Worm (Caenorhabditis elegans): Measurements from ENCODE around the gene srh-301.

Gene srh-301

DNA sequence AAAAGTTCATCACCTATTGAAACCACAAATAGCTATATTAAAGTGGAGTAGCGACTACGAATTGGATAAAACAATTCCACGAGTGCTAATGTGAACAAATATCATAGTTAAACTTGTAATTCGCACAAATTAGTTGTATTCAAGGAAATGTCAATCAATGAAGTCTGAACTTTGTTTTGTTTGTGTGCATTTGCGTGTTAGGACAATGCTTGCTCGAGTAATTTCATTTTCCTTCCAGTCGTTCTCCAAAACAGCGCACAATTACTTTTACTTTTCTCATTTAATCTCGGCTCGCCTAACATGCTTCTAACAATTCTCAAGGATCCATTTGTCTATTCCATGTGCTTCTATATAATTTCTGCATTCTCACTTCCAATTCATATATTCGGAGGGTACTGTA, at the start of gene srh-301:
srh-301 (plus strand) TSS at position 301 of the 400 bp plus-strand sequence.
- TF ChIP-seq tbx-8 (GFP tag; optimal IDR thresholded peaks at IDR 0.05) (no peak), lin-13 (tag; optimal IDR thresholded peaks at IDR 0.05) (no peak)

DNA sequence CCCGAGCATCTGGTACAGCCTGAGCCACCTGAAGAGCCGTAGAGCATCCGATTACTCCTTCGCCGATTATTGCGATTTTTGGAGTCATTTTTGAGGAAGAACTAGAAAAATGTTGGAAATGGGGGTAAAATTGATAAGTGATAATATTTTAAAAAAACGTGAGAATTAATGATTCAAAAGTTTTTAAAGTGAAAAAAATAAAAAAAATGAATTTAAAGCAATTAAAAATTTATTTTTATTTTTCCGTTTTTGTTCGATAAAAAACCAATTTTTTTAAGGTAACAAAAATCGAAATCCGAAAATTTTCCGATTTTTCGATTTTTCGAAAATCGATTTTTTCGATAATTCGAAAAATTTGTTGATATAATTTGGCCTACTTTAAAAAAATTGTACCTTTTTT, 47.6 kb upstream of the srh-301 start, which contains the start of gene ddo-1:
ddo-1 (minus strand) TSS at position 101 of the 400 bp plus-strand sequence.
- no peak for TF ChIP-seq sptf-1 (tag; optimal IDR thresholded peaks at IDR 0.05)
- TF ChIP-seq ces-1 (GFP tag; optimal IDR thresholded peaks at IDR 0.05) = no peak
- no peak for TF ChIP-seq nhr-237 (tag; optimal IDR thresholded peaks at IDR 0.05)
- TF ChIP-seq mab-5 (tag; optimal IDR thresholded peaks at IDR 0.05) = no peak
- no peak for TF ChIP-seq hlh-1 (tag; optimal IDR thresholded peaks at IDR 0.05)
- no peak for TF ChIP-seq zip-8 (tag; optimal IDR thresholded peaks at IDR 0.05)
- no peak for TF ChIP-seq bed-3 (GFP tag; optimal IDR thresholded peaks at IDR 0.05)
- TF ChIP-seq lin-32 (GFP tag; optimal IDR thresholded peaks at IDR 0.05) = no peak
- no peak for TF ChIP-seq M03D4.4 (tag; optimal IDR thresholded peaks at IDR 0.05)
- TF ChIP-seq nhr-2 (tag; optimal IDR thresholded peaks at IDR 0.05) = no peak
- TF ChIP-seq ceh-39 (tag; optimal IDR thresholded peaks at IDR 0.05) = no peak
- TF ChIP-seq elt-3 (tag; optimal IDR thresholded peaks at IDR 0.05) = no peak
- TF ChIP-seq tbx-8 (GFP tag; optimal IDR thresholded peaks at IDR 0.05) = no peak
- no peak for TF ChIP-seq mep-1 (tag; optimal IDR thresholded peaks at IDR 0.05)
- TF ChIP-seq ceh-43 (GFP tag; optimal IDR thresholded peaks at IDR 0.05) = no peak
- no peak for TF ChIP-seq unc-120 (tag; optimal IDR thresholded peaks at IDR 0.05; ENCODE audit: poor library complexity, severe bottlenecking)

DNA sequence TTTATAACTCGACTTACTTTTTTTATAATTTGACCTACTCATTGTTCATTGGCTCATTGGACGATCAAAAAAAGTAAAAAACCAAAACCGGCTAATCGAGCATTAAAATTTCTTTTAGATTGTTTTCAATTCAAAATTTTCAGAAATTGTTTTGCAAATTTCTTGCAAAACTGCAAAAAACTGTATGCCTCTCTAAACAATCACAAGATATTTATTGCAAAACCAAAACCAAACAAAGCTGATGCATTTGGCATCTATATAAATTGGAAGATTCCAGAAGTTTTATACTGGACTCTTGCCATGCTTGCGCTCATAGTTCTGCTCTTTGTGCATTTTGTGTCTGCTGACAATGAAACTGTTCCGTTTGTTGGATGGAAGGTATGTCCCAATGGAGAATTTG, 47.1 kb upstream of the srh-301 start, which contains the start of gene C47A10.12:
C47A10.12 (plus strand) TSS at position 301 of the 400 bp plus-strand sequence.
- TF ChIP-seq unc-120 (tag; optimal IDR thresholded peaks at IDR 0.05; ENCODE audit: poor library complexity, severe bottlenecking) = no peak
- no peak for TF ChIP-seq lin-32 (GFP tag; optimal IDR thresholded peaks at IDR 0.05)

DNA sequence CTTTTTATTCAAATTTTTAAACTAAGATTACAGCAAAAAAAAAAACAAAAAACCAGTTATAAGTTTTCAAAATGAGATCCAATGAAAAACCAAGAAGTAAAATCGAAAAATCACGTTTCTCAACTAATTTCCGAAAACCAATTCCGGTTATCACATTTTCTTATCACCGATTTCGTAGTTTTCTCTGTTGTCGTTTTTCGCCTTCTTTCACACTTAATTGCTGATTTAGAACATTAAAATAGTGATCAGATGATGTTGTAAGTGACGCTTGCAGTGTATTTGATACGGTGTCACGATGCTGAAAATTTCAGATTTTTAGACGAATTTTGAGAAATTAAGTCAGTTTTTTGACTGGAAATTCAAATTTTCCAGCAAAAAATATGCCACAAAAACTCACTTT, 44.4 kb upstream of the srh-301 start:
- TF ChIP-seq M03D4.4 (tag; optimal IDR thresholded peaks at IDR 0.05) (no peak), sptf-1 (tag; optimal IDR thresholded peaks at IDR 0.05) (no peak), unc-39 (tag; optimal IDR thresholded peaks at IDR 0.05) (no peak), ham-2 (GFP tag; optimal IDR thresholded peaks at IDR 0.05) (no peak), sem-2 (GFP tag; optimal IDR thresholded peaks at IDR 0.05) (no peak), pha-4 (tag; optimal IDR thresholded peaks at IDR 0.05) (no peak), ztf-11 (tag; optimal IDR thresholded peaks at IDR 0.05) (no peak), nhr-237 (tag; optimal IDR thresholded peaks at IDR 0.05) (no peak)

DNA sequence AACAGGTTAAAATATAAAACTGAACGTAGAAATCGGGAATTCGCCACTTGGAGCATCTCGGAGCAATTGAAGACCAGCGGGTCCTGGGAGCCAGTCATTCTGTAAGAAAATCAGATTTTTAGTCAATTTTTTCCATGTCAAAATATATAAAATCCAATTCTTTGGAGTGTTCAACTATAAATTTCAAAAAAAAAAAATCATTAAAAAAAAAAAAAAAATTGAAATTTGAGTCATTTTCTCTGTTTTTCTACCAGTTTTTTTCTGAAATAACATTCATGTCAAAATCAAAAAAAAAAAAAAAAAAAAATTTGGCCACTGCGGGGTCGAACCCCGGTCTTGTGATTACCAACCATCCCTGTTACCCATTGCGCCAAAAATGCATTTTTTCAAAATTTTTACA, 41.2 kb upstream of the srh-301 start, which contains the start of gene srab-12:
srab-12 (minus strand) TSS at position 101 of the 400 bp plus-strand sequence.
- TF ChIP-seq sem-2 (GFP tag; optimal IDR thresholded peaks at IDR 0.05) = no peak
- TF ChIP-seq sptf-1 (tag; optimal IDR thresholded peaks at IDR 0.05) = no peak
- TF ChIP-seq lin-32 (GFP tag; optimal IDR thresholded peaks at IDR 0.05) = no peak
- TF ChIP-seq unc-39 (tag; optimal IDR thresholded peaks at IDR 0.05) = no peak
- no peak for TF ChIP-seq pha-4 (tag; optimal IDR thresholded peaks at IDR 0.05)
- no peak for TF ChIP-seq elt-1 (tag; optimal IDR thresholded peaks at IDR 0.05; ENCODE audit: borderline replicate concordance, insufficient read depth)
- no peak for TF ChIP-seq blmp-1 (tag; optimal IDR thresholded peaks at IDR 0.05)
- TF ChIP-seq mep-1 (tag; optimal IDR thresholded peaks at IDR 0.05) = no peak
- no peak for TF ChIP-seq elt-3 (tag; optimal IDR thresholded peaks at IDR 0.05)
- TF ChIP-seq lsy-2 (tag; optimal IDR thresholded peaks at IDR 0.05) = no peak
- TF ChIP-seq zip-8 (tag; optimal IDR thresholded peaks at IDR 0.05) = no peak

DNA sequence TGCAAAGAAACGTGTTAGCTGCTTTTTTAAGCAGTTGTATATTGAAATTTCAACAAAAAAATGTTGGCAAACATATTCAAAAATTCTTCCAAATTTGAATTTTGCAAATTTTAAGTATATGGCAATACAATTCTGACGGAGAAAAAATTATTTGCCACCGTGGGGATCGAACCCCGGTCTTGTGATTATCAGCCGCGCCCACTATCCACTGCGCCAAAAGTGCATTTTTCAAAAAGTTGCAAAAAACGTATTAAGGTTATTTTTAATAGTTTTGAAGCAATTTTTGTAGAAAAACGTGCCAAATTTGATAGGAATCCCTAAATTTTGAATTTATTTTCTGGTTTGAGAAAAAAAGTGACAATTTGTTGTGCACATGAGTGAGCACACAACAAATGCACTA, 40.3 kb upstream of the srh-301 start:
- TF ChIP-seq elt-3 (tag; optimal IDR thresholded peaks at IDR 0.05) (no peak), mls-2 (tag; optimal IDR thresholded peaks at IDR 0.05) (no peak), tbx-8 (GFP tag; optimal IDR thresholded peaks at IDR 0.05) (no peak), elt-1 (tag; optimal IDR thresholded peaks at IDR 0.05; ENCODE audit: borderline replicate concordance, insufficient read depth) (no peak), lsy-2 (tag; optimal IDR thresholded peaks at IDR 0.05) (no peak), nhr-12 (tag; optimal IDR thresholded peaks at IDR 0.05) (no peak), ceh-39 (tag; optimal IDR thresholded peaks at IDR 0.05) (no peak), drap-1 (GFP tag; optimal IDR thresholded peaks at IDR 0.05) (no peak), mep-1 (tag; optimal IDR thresholded peaks at IDR 0.05) (no peak), lin-32 (GFP tag; optimal IDR thresholded peaks at IDR 0.05) (no peak), zip-8 (tag; optimal IDR thresholded peaks at IDR 0.05) (no peak), ham-2 (GFP tag; optimal IDR thresholded peaks at IDR 0.05) (no peak), sptf-1 (tag; optimal IDR thresholded peaks at IDR 0.05) (no peak), nhr-2 (tag; optimal IDR thresholded peaks at IDR 0.05) (no peak), flh-1 (GFP tag; optimal IDR thresholded peaks at IDR 0.05) (no peak), bed-3 (GFP tag; optimal IDR thresholded peaks at IDR 0.05) (no peak), unc-120 (tag; optimal IDR thresholded peaks at IDR 0.05; ENCODE audit: poor library complexity, severe bottlenecking) (no peak), hlh-1 (tag; optimal IDR thresholded peaks at IDR 0.05) (no peak), nhr-28 (tag; optimal IDR thresholded peaks at IDR 0.05) (no peak), unc-62 (GFP tag; optimal IDR thresholded peaks at IDR 0.05) (no peak)

Measured in whole organism, mixed stage, embryonic.